In genomic region chrX:7065835-7066234, dm6 we compare ENCODE assay signal across 1 fruit fly cellular context.
TF ChIP-seq lines count a peak whose summit lies in the region.

CG12541 (minus strand) TSS chrX:7066052.

TF ChIP-seq in whole organism, embryonic, 481 proteins besides CTCF, POLR2A, EP300 and RAD21 (continued from another document):
- TF ChIP-seq CG4360 (GFP tag; IDR thresholded peaks at IDR 0.05; lab: Robert Waterston, UW): no peak
- TF ChIP-seq phol (tag; optimal IDR thresholded peaks at IDR 0.05; lab: Kevin White, UChicago): no peak
- peak; percentile 76 for TF ChIP-seq Jarid2 (GFP tag; optimal IDR thresholded peaks at IDR 0.05; lab: Kevin White, UChicago)
- peak; percentile 4 for TF ChIP-seq lab (GFP tag; optimal IDR thresholded peaks at IDR 0.05; lab: Kevin White, UChicago)
- TF ChIP-seq gro (GFP tag; optimal IDR thresholded peaks at IDR 0.05; lab: Kevin White, UChicago): peak; percentile 2
- no peak for TF ChIP-seq CG10979 (tag; optimal IDR thresholded peaks at IDR 0.05; lab: Kevin White, UChicago)
- TF ChIP-seq Taf1 (GFP tag; IDR thresholded peaks at IDR 0.05; lab: Robert Waterston, UW): no peak
- TF ChIP-seq dmrt11E (tag; optimal IDR thresholded peaks at IDR 0.05; lab: Kevin White, UChicago): no peak
